Worm (Caenorhabditis elegans) whole organism, L1 larva: Measurements from ENCODE around the gene F59A7.7.

Source experiments
- C34B4.2 ChIP-seq: sonication (generic microtip); optimal IDR thresholded peaks from 2 replicates; lab custom pipeline; 2017; ENCODE audit warnings: mild to moderate bottlenecking, missing genetic modification characterization, missing compliant biosample characterization
- ceh-82 ChIP-seq, 3 experiments: fragments of 150-350 bp in 1 of 3; sonication (generic microtip) in 2 of 3; optimal IDR thresholded peaks; 2 replicates each; lab custom pipeline; 2014 to 2017; ENCODE audit warnings: missing biosample characterization in 3 of 3, missing genetic modification characterization in 3 of 3
- fos-1 ChIP-seq: fragments of 150-350 bp; optimal IDR thresholded peaks from 2 replicates; lab custom pipeline; 2014; ENCODE audit warnings: missing biosample characterization, missing genetic modification characterization
- hlh-4 ChIP-seq: sonication (generic microtip); optimal IDR thresholded peaks from 2 replicates; lab custom pipeline; 2016; ENCODE audit warnings: mild to moderate bottlenecking, missing genetic modification characterization, missing compliant biosample characterization
- lin-13 ChIP-seq: fragments of 150-350 bp; optimal IDR thresholded peaks from 2 replicates; lab custom pipeline; 2014; ENCODE audit warnings: missing biosample characterization, missing genetic modification reagents, missing genetic modification characterization
- lsy-2 ChIP-seq, 2 experiments: fragments of 150-350 bp; optimal IDR thresholded peaks; 2 replicates each; lab custom pipeline; 2014; ENCODE audit warnings: missing biosample characterization in 2 of 2, missing genetic modification characterization in 2 of 2
- nhr-11 ChIP-seq: fragments of 150-350 bp; optimal IDR thresholded peaks from 2 replicates; lab custom pipeline; 2014; ENCODE audit warnings: missing biosample characterization, missing genetic modification characterization
- nhr-19 ChIP-seq: fragments of 200-800 bp; sonication (Bioruptor generic); conservative IDR thresholded peaks from 2 replicates; pipeline ENCODE4 v1.3.6; 2022; ENCODE audit warnings: missing genetic modification characterization, missing compliant biosample characterization
- nhr-76 ChIP-seq: sonication (generic microtip); optimal IDR thresholded peaks from 2 replicates; lab custom pipeline; 2017; ENCODE audit warnings: missing biosample characterization, missing genetic modification characterization
- skn-1 ChIP-seq: fragments of 150-350 bp; optimal IDR thresholded peaks from 2 replicates; lab custom pipeline; 2014; ENCODE audit warnings: missing biosample characterization, missing genetic modification characterization
- tbx-2 ChIP-seq: sonication (generic microtip); optimal IDR thresholded peaks from 2 replicates; lab custom pipeline; 2016; ENCODE audit warnings: missing genetic modification characterization, missing compliant biosample characterization
- unc-86 ChIP-seq: sonication (generic microtip); optimal IDR thresholded peaks from 2 replicates; lab custom pipeline; 2016; ENCODE audit warnings: missing genetic modification characterization, missing compliant biosample characterization

DNA sequence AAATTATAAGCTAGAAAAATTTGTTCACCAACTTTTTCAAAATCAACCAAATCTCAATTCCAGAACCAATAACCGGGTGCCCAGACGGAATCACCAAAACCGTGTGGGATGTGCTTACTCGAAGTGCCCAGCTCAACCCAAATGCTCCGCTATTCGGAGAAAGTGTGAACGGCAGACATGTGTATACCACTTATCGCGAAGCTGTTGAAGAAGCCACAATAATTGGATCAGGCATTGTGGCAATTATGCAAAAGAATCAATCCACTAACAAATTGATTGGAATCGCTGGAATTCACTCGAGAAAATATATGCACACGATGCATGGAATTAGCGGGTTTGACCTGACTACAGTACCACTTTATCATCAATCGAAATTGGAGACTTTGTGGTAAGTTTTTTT, 42.2 kb upstream of the F59A7.7 start:
- TF ChIP-seq tbx-2 (tag; lab: Kevin White, UChicago) (no peak), lin-13 (GFP tag; lab: Kevin White, UChicago) (no peak), lsy-2 (tag; optimal IDR thresholded peaks at IDR 0.05; lab: Kevin White, UChicago) (no peak), ceh-82 (tag; optimal IDR thresholded peaks at IDR 0.05; lab: Kevin White, UChicago) (no peak), nhr-11 (tag; lab: Kevin White, UChicago) (no peak), skn-1 (no peak), fos-1 (tag; lab: Kevin White, UChicago) (no peak), hlh-4 (no peak), C34B4.2 (tag; lab: Kevin White, UChicago) (no peak), nhr-19 (GFP tag; lab: Robert Waterston, UW) (no peak), nhr-76 (tag; lab: Kevin White, UChicago) (no peak), unc-86 (tag; lab: Kevin White, UChicago) (no peak)
